Worm (Caenorhabditis elegans): Measurements from ENCODE around the gene srw-36.

srw-36 gene

ce11 chrV:16682886-16683285, at the start of gene srw-36:
Gene srw-36 (plus strand): TSS chrV:16683186.
- TF ChIP-seq aly-1 (tag; optimal IDR thresholded peaks at IDR 0.05): no peak
- no peak for TF ChIP-seq ama-1 (optimal IDR thresholded peaks at IDR 0.05)
- no peak for TF ChIP-seq ets-7 (tag; optimal IDR thresholded peaks at IDR 0.05)
- TF ChIP-seq sea-1 (GFP tag; conservative IDR thresholded peaks at IDR 0.05): no peak
- TF ChIP-seq B0310.2 (tag; optimal IDR thresholded peaks at IDR 0.05): no peak
- no peak for TF ChIP-seq hmbx-1 (tag; optimal IDR thresholded peaks at IDR 0.05)
- no peak for TF ChIP-seq ceh-13 (GFP tag; optimal IDR thresholded peaks at IDR 0.05)
- no peak for TF ChIP-seq tbx-11 (GFP tag; IDR thresholded peaks at IDR 0.05)
- TF ChIP-seq tbx-37 (GFP tag; conservative IDR thresholded peaks at IDR 0.05): no peak
- no peak for TF ChIP-seq hnd-1 (tag; optimal IDR thresholded peaks at IDR 0.05)
- no peak for TF ChIP-seq flt-1 (GFP tag; IDR thresholded peaks at IDR 0.05)
- TF ChIP-seq hmg-4 (GFP tag; optimal IDR thresholded peaks at IDR 0.05): no peak
- TF ChIP-seq scrt-1 (GFP tag; IDR thresholded peaks at IDR 0.05): no peak
- no peak for TF ChIP-seq pes-1 (GFP tag; IDR thresholded peaks at IDR 0.05)
- no peak for TF ChIP-seq ceh-36 (tag; optimal IDR thresholded peaks at IDR 0.05)
- no peak for TF ChIP-seq tra-4 (tag; optimal IDR thresholded peaks at IDR 0.05)
- no peak for TF ChIP-seq F13C5.2 (tag; optimal IDR thresholded peaks at IDR 0.05)

DNA sequence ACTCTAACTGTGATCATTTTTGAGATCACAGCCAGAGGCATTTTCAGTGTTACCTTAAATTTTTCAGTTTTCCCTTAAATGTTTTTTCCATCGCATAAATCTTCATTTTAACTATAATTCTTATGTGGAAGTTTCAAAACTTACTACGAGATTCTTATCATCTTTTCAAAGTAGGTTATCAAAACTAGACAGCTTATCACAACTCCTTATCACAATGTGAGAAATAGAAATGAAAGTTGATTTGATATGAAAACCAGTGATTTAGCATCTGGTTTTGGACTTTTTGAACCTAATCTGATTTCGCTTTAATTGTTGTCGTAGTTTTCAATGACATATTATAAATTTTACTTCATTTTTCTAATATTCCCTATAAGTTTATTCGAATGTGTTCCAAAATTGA, 47.1 kb upstream of the srw-36 start, which contains the start of gene mltn-11:
Gene mltn-11 (plus strand): TSS at position 276 of the 400 bp plus-strand sequence.
- no peak for TF ChIP-seq ceh-13 (GFP tag; optimal IDR thresholded peaks at IDR 0.05)
- no peak for TF ChIP-seq hmbx-1 (tag; optimal IDR thresholded peaks at IDR 0.05)
- TF ChIP-seq flt-1 (GFP tag; IDR thresholded peaks at IDR 0.05): no peak
- no peak for TF ChIP-seq aly-1 (tag; optimal IDR thresholded peaks at IDR 0.05)

DNA sequence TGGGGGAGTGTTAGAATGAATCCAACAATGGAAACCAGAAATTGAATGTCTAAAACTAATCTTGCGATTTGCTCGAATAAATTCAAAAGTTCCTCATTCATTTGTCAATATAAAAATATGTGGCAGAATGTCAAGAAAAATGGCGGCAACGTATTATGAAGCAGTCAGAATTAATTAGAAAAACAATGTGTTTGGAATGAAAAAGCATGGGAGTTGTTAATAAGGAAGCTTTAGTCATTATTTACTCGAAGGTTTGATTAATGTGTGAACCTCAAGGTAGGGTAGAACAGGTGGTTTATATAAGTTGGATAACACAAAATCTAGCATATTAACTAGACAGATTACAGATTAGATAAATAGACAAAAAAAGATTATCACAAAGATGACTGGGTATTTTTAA, 44.8 kb upstream of the srw-36 start, which contains the start of gene srw-76:
Gene srw-76 (minus strand): TSS at position 101 of the 400 bp plus-strand sequence.
- TF ChIP-seq tra-4 (tag; optimal IDR thresholded peaks at IDR 0.05) (no peak), hnd-1 (tag; optimal IDR thresholded peaks at IDR 0.05) (no peak), ceh-36 (tag; optimal IDR thresholded peaks at IDR 0.05) (no peak)

DNA sequence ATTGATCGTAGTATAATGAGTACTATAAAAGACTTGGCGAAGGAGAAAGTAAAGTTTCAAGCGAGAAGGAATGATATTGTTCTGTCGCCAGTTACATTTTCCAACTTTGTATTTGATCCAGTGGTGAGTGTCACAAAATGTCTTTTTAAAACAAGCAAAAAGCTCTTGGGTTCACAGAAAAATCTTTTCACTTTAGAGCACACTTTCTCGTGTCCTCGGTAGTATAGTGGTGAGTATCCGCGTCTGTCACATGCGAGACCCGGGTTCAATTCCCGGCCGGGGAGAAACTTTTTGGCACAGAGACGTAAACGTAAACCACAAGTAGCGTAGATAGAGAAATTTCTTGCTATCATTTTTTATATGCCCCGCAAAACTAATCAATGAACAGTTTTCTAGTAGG, 42.6 kb upstream of the srw-36 start:
- no peak for TF ChIP-seq ama-1 (optimal IDR thresholded peaks at IDR 0.05)
- TF ChIP-seq ceh-36 (tag; optimal IDR thresholded peaks at IDR 0.05): no peak
- no peak for TF ChIP-seq F13C5.2 (tag; optimal IDR thresholded peaks at IDR 0.05)
- TF ChIP-seq aly-1 (tag; optimal IDR thresholded peaks at IDR 0.05): no peak
- no peak for TF ChIP-seq ets-7 (tag; optimal IDR thresholded peaks at IDR 0.05)
- no peak for TF ChIP-seq B0310.2 (tag; optimal IDR thresholded peaks at IDR 0.05)
- TF ChIP-seq pes-1 (GFP tag; IDR thresholded peaks at IDR 0.05): no peak
- no peak for TF ChIP-seq tra-4 (tag; optimal IDR thresholded peaks at IDR 0.05)

DNA sequence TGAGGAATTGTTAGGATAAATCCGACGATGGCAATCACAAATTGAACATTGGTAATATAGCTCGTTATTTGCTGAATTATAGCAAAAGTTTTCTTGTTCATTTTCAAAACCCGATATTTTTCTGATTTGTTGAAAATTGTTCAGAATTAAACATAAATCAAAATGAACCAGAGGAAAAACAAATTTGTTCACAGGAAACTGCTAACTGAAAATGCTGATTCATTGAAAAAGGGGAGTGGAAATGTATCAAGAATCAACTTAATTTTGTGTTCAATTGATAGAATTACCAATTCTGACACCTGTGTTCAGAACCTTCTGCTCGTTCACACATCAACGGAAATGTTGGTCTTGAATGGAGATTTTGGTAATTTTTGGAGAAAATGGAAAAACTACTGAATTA, 39.4 kb upstream of the srw-36 start, which contains the start of gene srw-77:
Gene srw-77 (minus strand): TSS at position 101 of the 400 bp plus-strand sequence.
- TF ChIP-seq sea-1 (GFP tag; conservative IDR thresholded peaks at IDR 0.05): no peak
- TF ChIP-seq tbx-11 (GFP tag; IDR thresholded peaks at IDR 0.05): no peak
- no peak for TF ChIP-seq ama-1 (optimal IDR thresholded peaks at IDR 0.05)
- no peak for TF ChIP-seq flt-1 (GFP tag; IDR thresholded peaks at IDR 0.05)
- TF ChIP-seq ets-7 (tag; optimal IDR thresholded peaks at IDR 0.05): no peak
- TF ChIP-seq B0310.2 (tag; optimal IDR thresholded peaks at IDR 0.05): no peak
- TF ChIP-seq tbx-37 (GFP tag; conservative IDR thresholded peaks at IDR 0.05): no peak
- TF ChIP-seq hmbx-1 (tag; optimal IDR thresholded peaks at IDR 0.05): no peak

- TF ChIP-seq B0310.2 (tag; optimal IDR thresholded peaks at IDR 0.05) (no peak), tbx-11 (GFP tag; IDR thresholded peaks at IDR 0.05) (no peak), F13C5.2 (tag; optimal IDR thresholded peaks at IDR 0.05) (no peak), pes-1 (GFP tag; IDR thresholded peaks at IDR 0.05) (no peak), ceh-13 (GFP tag; optimal IDR thresholded peaks at IDR 0.05) (no peak), ceh-36 (tag; optimal IDR thresholded peaks at IDR 0.05) (no peak), tra-4 (tag; optimal IDR thresholded peaks at IDR 0.05) (no peak), ama-1 (optimal IDR thresholded peaks at IDR 0.05) (no peak), ets-7 (tag; optimal IDR thresholded peaks at IDR 0.05) (no peak), tbx-37 (GFP tag; conservative IDR thresholded peaks at IDR 0.05) (no peak), hmg-4 (GFP tag; optimal IDR thresholded peaks at IDR 0.05) (no peak), hmbx-1 (tag; optimal IDR thresholded peaks at IDR 0.05) (no peak), hnd-1 (tag; optimal IDR thresholded peaks at IDR 0.05) (no peak), flt-1 (GFP tag; IDR thresholded peaks at IDR 0.05) (no peak), scrt-1 (GFP tag; IDR thresholded peaks at IDR 0.05) (no peak), aly-1 (tag; optimal IDR thresholded peaks at IDR 0.05) (no peak), sea-1 (GFP tag; conservative IDR thresholded peaks at IDR 0.05) (no peak)
Observed at ce11 chrV:16645201-16645940, 37.6 kb upstream of the srw-36 start, which contains the start of gene W06G6.17. Gene W06G6.17 (minus strand): TSS chrV:16645251.

- no peak for TF ChIP-seq tbx-37 (GFP tag; conservative IDR thresholded peaks at IDR 0.05)
Observed at ce11 chrV:16646372-16646771, 36.6 kb upstream of the srw-36 start, which contains the start of gene W06G6.9. Gene W06G6.9 (minus strand): TSS chrV:16646472.

DNA sequence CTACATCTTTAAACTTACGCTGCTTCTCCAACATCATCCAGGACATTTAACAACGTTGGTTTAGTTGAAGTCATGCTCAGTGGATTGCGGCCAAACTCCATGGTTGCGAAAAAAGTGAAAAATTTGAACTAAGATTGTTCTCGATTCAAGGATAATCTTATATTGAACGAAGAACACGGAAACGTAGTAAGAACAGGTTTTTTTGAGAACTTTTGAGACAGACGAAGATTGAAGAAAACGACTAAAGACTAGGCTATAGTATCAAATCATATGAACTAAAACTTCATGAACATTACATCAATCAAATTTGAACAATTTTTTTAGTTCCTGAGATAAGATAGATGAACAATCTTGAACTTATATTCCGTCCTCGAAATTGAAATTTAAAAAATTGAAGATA, 35.9 kb upstream of the srw-36 start, which contains the start of gene W06G6.10:
Gene W06G6.10 (minus strand): TSS at position 101 of the 400 bp plus-strand sequence.
- TF ChIP-seq B0310.2 (tag; optimal IDR thresholded peaks at IDR 0.05): no peak
- TF ChIP-seq ama-1 (optimal IDR thresholded peaks at IDR 0.05): no peak
- no peak for TF ChIP-seq tbx-37 (GFP tag; conservative IDR thresholded peaks at IDR 0.05)
- TF ChIP-seq ceh-13 (GFP tag; optimal IDR thresholded peaks at IDR 0.05): no peak
- no peak for TF ChIP-seq ceh-36 (tag; optimal IDR thresholded peaks at IDR 0.05)
- TF ChIP-seq hmg-4 (GFP tag; optimal IDR thresholded peaks at IDR 0.05): no peak
- TF ChIP-seq tra-4 (tag; optimal IDR thresholded peaks at IDR 0.05): no peak
- no peak for TF ChIP-seq flt-1 (GFP tag; IDR thresholded peaks at IDR 0.05)
- no peak for TF ChIP-seq pes-1 (GFP tag; IDR thresholded peaks at IDR 0.05)
- TF ChIP-seq sea-1 (GFP tag; conservative IDR thresholded peaks at IDR 0.05): no peak
- TF ChIP-seq hmbx-1 (tag; optimal IDR thresholded peaks at IDR 0.05): no peak
- no peak for TF ChIP-seq hnd-1 (tag; optimal IDR thresholded peaks at IDR 0.05)
- TF ChIP-seq aly-1 (tag; optimal IDR thresholded peaks at IDR 0.05): no peak
- no peak for TF ChIP-seq ets-7 (tag; optimal IDR thresholded peaks at IDR 0.05)
- TF ChIP-seq scrt-1 (GFP tag; IDR thresholded peaks at IDR 0.05): no peak
- TF ChIP-seq tbx-11 (GFP tag; IDR thresholded peaks at IDR 0.05): no peak
- no peak for TF ChIP-seq F13C5.2 (tag; optimal IDR thresholded peaks at IDR 0.05)
